Fruit fly (Drosophila melanogaster): Measurements from ENCODE around the gene CG11885.

Gene CG11885

DNA sequence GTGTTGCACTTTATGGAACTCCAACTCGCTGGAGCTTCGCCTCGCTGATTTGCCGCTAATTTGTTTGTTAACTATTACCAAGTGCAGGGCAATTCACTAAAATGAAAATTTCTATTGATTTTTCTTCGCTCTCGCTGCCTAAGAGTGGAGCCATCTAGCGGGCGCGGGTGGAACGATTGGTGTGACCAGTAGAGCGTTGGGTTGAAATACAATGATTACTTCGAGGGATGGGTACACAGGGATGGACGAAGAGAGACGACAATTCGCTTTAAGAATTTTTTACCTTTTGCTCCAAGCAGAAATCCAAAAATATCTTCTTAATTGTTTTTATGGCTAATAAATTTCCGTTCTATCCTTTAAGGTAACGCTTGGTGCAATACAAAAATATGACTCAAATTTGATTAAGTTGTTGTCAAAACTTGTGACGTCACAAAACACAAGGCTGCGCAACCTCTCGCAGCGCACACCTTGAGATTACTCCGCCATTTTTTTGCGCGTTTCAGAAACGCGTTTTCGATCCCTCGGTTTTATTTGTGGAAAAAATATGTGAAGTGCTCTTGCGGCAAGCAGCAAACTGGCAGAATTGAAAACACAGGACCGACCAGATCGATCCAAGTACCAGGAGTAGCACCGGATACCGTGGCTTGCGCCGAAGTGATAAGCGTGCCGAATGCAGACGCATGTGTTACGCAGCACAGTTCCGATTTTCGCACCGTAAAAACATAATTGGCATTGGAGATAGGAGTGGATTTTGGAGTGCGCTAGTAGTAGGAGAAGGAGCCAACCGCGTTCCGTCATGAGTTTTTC, 6.5 kb downstream of the CG11885 start, which contains the start of the genes AP-2alpha and ebi:
Gene AP-2alpha, minus strand, starts transcription at position 185 of the 807 bp plus-strand sequence.
Gene ebi, plus strand, starts transcription at position 475 of the 807 bp plus-strand sequence.
- TF ChIP-seq sage (GFP tag; optimal IDR thresholded peaks at IDR 0.05): no peak
- TF ChIP-seq Myc (optimal IDR thresholded peaks at IDR 0.05): no peak
- peak; percentile 89 for TF ChIP-seq ey (GFP tag; optimal IDR thresholded peaks at IDR 0.05)
- TF ChIP-seq OdsH (GFP tag; optimal IDR thresholded peaks at IDR 0.05): peak; percentile 82
- TF ChIP-seq br (GFP tag; optimal IDR thresholded peaks at IDR 0.05): peak; percentile 89
- no peak for TF ChIP-seq N (GFP tag; optimal IDR thresholded peaks at IDR 0.05)
- TF ChIP-seq GATAd (GFP tag; optimal IDR thresholded peaks at IDR 0.05): no peak
- no peak for TF ChIP-seq jim (GFP tag; optimal IDR thresholded peaks at IDR 0.05)
- no peak for TF ChIP-seq Dfd (GFP tag; optimal IDR thresholded peaks at IDR 0.05)
- TF ChIP-seq brk (GFP tag; optimal IDR thresholded peaks at IDR 0.05): no peak
- TF ChIP-seq dl (GFP tag; optimal IDR thresholded peaks at IDR 0.05; ENCODE audit: insufficient read depth in 1 of 2, partially characterized antibody in 2 of 2): no peak
- no peak for TF ChIP-seq tai (GFP tag; optimal IDR thresholded peaks at IDR 0.05)
- TF ChIP-seq Abd-B (GFP tag; optimal IDR thresholded peaks at IDR 0.05): no peak
- peak; percentile 88 for TF ChIP-seq HLH106 (tag; optimal IDR thresholded peaks at IDR 0.05)
- peak; percentile 97 for TF ChIP-seq woc (GFP tag; optimal IDR thresholded peaks at IDR 0.05)
- TF ChIP-seq foxo (GFP tag; optimal IDR thresholded peaks at IDR 0.05): peak in 1 of 2 experiments; percentile 90
- TF ChIP-seq Vsx2 (GFP tag; optimal IDR thresholded peaks at IDR 0.05; ENCODE audit: partially characterized antibody): no peak
- no peak for TF ChIP-seq Dif (GFP tag; optimal IDR thresholded peaks at IDR 0.05; ENCODE audit: partially characterized antibody)
- TF ChIP-seq Sp1 (GFP tag; optimal IDR thresholded peaks at IDR 0.05): peak; percentile 88
- peak; percentile 71 for TF ChIP-seq Jra (GFP tag; optimal IDR thresholded peaks at IDR 0.05)
- peak; percentile 73 for TF ChIP-seq CG9705 (GFP tag; optimal IDR thresholded peaks at IDR 0.05)
- TF ChIP-seq dsf (GFP tag; optimal IDR thresholded peaks at IDR 0.05; ENCODE audit: borderline replicate concordance): peak; percentile 69
- TF ChIP-seq Hnf4 (GFP tag; optimal IDR thresholded peaks at IDR 0.05): no peak
- TF ChIP-seq dmrt93B (GFP tag; optimal IDR thresholded peaks at IDR 0.05): peak; percentile 81
- peak; percentile 86 for TF ChIP-seq sv (GFP tag; optimal IDR thresholded peaks at IDR 0.05)
- no peak for TF ChIP-seq Mio (GFP tag; optimal IDR thresholded peaks at IDR 0.05)
- TF ChIP-seq CrebA (GFP tag; optimal IDR thresholded peaks at IDR 0.05; ENCODE audit: borderline replicate concordance): no peak
- no peak for TF ChIP-seq lola (GFP tag; optimal IDR thresholded peaks at IDR 0.05)
- peak; percentile 89 for TF ChIP-seq h (GFP tag; optimal IDR thresholded peaks at IDR 0.05)
- TF ChIP-seq Hr83 (GFP tag; optimal IDR thresholded peaks at IDR 0.05; ENCODE audit: poor library complexity, severe bottlenecking): no peak
- TF ChIP-seq rgr (GFP tag; optimal IDR thresholded peaks at IDR 0.05): peak; percentile 83
- TF ChIP-seq usp (GFP tag; optimal IDR thresholded peaks at IDR 0.05): no peak
- peak; percentile 17 for TF ChIP-seq CG32264 (GFP tag; optimal IDR thresholded peaks at IDR 0.05)
- no peak for TF ChIP-seq pan (optimal IDR thresholded peaks at IDR 0.05)
- TF ChIP-seq psq (GFP tag; optimal IDR thresholded peaks at IDR 0.05): peak; percentile 75
- no peak for TF ChIP-seq Rel (GFP tag; optimal IDR thresholded peaks at IDR 0.05)
- peak; percentile 60 for TF ChIP-seq Rel (tag; optimal IDR thresholded peaks at IDR 0.05)
- TF ChIP-seq Hr78 (GFP tag; optimal IDR thresholded peaks at IDR 0.05): no peak
- peak; percentile 94 for TF ChIP-seq fru (GFP tag; optimal IDR thresholded peaks at IDR 0.05)

DNA sequence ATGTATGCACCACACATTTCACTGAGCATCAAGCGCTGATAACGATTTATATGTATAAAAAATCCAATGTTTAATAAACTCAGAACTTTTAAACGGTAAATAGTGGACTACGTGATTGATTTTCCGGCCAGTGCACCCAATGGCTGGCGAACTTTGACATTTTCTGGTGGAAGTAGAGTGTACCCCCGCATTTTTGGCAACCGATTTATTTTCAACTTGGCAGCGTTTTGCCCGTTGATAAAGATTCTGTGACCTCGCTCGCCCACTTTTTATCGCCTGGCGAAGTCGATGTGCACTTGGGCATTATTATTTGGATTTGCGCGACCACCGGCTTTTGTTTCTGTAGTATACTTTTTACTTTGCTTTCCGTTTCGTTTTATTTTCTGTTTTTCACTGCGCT, 7.4 kb downstream of the CG11885 start:
- no peak for TF ChIP-seq usp (GFP tag; optimal IDR thresholded peaks at IDR 0.05)
- TF ChIP-seq fru (GFP tag; optimal IDR thresholded peaks at IDR 0.05): no peak

DNA sequence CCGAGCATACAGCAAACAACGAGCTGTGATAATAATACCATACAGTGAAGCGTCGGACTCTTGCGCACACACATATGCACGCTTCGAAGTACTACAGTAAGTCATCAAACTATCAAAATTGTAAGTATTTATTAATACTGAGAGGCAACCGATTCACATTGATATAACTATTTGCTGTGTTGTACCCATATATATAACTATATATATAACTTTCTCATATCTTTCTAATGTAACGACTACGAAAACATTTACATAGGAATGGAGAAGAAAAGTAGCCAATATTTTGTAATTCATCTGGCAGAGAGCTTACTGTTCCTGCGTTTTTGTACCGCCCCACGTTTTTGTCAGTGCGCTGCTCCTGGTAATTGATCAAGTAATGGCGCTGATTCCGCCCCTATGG, 8.3 kb downstream of the CG11885 start:
- TF ChIP-seq pan (optimal IDR thresholded peaks at IDR 0.05) (no peak), Vsx2 (GFP tag; optimal IDR thresholded peaks at IDR 0.05; ENCODE audit: partially characterized antibody) (no peak), rgr (GFP tag; optimal IDR thresholded peaks at IDR 0.05) (no peak), ey (GFP tag; optimal IDR thresholded peaks at IDR 0.05) (peak; percentile 2)

All from whole organism, wandering third instar larva.